Fruit fly (Drosophila melanogaster): Measurements from ENCODE around the gene Arp1.

Gene Arp1

DNA sequence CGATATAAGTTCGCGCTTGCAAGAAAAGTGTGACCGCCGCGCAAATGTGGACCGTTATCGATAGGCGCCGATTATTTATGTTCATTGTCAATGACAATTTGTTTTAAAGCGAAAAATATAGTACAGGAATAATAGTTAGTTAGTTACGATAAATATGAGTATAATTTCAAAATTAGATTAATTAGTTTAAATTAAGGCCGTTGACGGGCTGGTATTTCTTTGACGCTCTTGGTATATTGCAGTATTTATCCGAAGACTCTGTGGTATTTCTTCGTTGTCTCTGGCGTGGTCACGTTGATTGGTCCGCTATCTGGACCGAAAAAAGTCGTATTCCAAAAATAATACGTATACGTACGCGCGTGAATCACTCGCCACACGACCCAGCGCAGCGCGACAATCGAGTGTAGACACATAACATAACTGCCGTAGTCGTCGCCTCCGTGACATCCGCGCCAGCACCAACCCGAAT, 6.1 kb downstream of the Arp1 start:
- TF ChIP-seq CG4496 (GFP tag; IDR thresholded peaks at IDR 0.05) (0 out of 3 replicates have a peak, but pooled peaks have one; percentile 34), fd96Ca (GFP tag; IDR thresholded peaks at IDR 0.05) (no peak)

- TF ChIP-seq CG8301 (tag; optimal IDR thresholded peaks at IDR 0.05) (no peak), EcR (GFP tag; optimal IDR thresholded peaks at IDR 0.05) (no peak), CG13204 (GFP tag; optimal IDR thresholded peaks at IDR 0.05) (no peak), CG15710 (tag; optimal IDR thresholded peaks at IDR 0.05) (no peak), Snoo (tag; optimal IDR thresholded peaks at IDR 0.05) (no peak), CG32121 (GFP tag; IDR thresholded peaks at IDR 0.05) (no peak), CG8159 (tag; optimal IDR thresholded peaks at IDR 0.05) (no peak), CG12605 (GFP tag; IDR thresholded peaks at IDR 0.05) (no peak), CG4496 (GFP tag; IDR thresholded peaks at IDR 0.05) (no peak), CG17806 (tag; optimal IDR thresholded peaks at IDR 0.05) (no peak), D1 (tag; optimal IDR thresholded peaks at IDR 0.05) (no peak), Ets98B (GFP tag; IDR thresholded peaks at IDR 0.05) (no peak), Pif1A (GFP tag; optimal IDR thresholded peaks at IDR 0.05) (no peak), gl (tag; optimal IDR thresholded peaks at IDR 0.05) (no peak), CG14655 (GFP tag; optimal IDR thresholded peaks at IDR 0.05) (no peak), CG9948 (tag; optimal IDR thresholded peaks at IDR 0.05) (no peak), rn (GFP tag; IDR thresholded peaks at IDR 0.05) (no peak), fd96Ca (GFP tag; IDR thresholded peaks at IDR 0.05) (no peak)
These were observed 6.8 kb downstream of the Arp1 start for dm6 chr3R:12698363-12698762.

- TF ChIP-seq CG9948 (tag; optimal IDR thresholded peaks at IDR 0.05), result no peak
- TF ChIP-seq fd96Ca (GFP tag; IDR thresholded peaks at IDR 0.05), result no peak
- no peak for TF ChIP-seq gl (tag; optimal IDR thresholded peaks at IDR 0.05)
- TF ChIP-seq CG8301 (tag; optimal IDR thresholded peaks at IDR 0.05), result no peak
These were observed 8.3 kb downstream of the Arp1 start for dm6 chr3R:12699620-12700378.

DNA sequence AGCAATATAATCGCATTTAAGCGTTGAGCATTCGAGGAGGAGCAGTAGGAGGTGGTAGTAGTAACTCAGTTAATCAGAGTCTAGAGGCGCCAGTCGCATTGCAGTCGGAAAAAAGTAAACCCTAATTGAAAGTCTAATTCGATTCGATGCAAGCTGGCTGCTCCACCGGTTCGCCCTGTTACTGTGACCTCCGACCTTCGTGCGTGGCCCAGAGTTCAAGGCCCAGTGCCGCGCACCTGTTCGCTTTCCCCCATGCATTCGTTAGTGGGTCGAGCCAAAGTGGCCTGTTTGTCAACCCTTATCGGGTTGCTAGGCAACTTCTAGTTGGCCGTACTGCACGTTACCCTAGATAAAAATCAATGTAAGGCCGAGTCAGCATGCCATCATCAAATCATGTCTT, 8.9 kb downstream of the Arp1 start:
- TF ChIP-seq D1 (tag; optimal IDR thresholded peaks at IDR 0.05), result no peak
- no peak for TF ChIP-seq CG8159 (tag; optimal IDR thresholded peaks at IDR 0.05)
- no peak for TF ChIP-seq CG4496 (GFP tag; IDR thresholded peaks at IDR 0.05)
- no peak for TF ChIP-seq CG32121 (GFP tag; IDR thresholded peaks at IDR 0.05)
- no peak for TF ChIP-seq CG8301 (tag; optimal IDR thresholded peaks at IDR 0.05)
- TF ChIP-seq rn (GFP tag; IDR thresholded peaks at IDR 0.05), result no peak
- no peak for TF ChIP-seq CG10348 (GFP tag; IDR thresholded peaks at IDR 0.05)

DNA sequence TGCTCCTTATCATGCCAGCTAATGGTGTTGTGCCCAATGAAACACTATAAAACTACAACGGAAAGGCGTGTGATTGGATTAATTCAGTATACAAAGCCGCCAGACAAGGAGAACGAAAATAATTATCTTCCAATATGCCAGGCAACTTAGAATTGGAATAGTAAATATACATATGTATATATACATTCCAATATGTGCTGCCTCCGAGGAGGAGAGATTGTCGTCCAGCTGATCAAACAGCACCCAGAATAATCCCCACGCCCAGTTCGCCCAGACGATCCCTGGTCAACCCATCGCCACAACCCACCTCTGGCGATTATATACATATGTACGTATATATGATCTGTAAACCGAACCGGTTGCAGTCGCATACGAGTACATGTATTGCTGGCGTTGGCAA, 9.7 kb downstream of the Arp1 start:
- TF ChIP-seq CG34367 (tag; optimal IDR thresholded peaks at IDR 0.05), result no peak
- no peak for TF ChIP-seq CG9948 (tag; optimal IDR thresholded peaks at IDR 0.05)
- TF ChIP-seq Pif1B (GFP tag; optimal IDR thresholded peaks at IDR 0.05), result no peak
- TF ChIP-seq Pif1A (GFP tag; optimal IDR thresholded peaks at IDR 0.05), result no peak
- no peak for TF ChIP-seq gl (tag; optimal IDR thresholded peaks at IDR 0.05)
- TF ChIP-seq CG15710 (tag; optimal IDR thresholded peaks at IDR 0.05), result no peak
- TF ChIP-seq CG32121 (GFP tag; IDR thresholded peaks at IDR 0.05), result no peak
- TF ChIP-seq CG8159 (tag; optimal IDR thresholded peaks at IDR 0.05), result no peak

dm6 chr3R:12701994-12702494, 10.5 kb downstream of the Arp1 start:
- TF ChIP-seq CG8159 (tag; optimal IDR thresholded peaks at IDR 0.05) (no peak), CG15710 (tag; optimal IDR thresholded peaks at IDR 0.05) (no peak), CG9948 (tag; optimal IDR thresholded peaks at IDR 0.05) (no peak), rn (GFP tag; IDR thresholded peaks at IDR 0.05) (no peak), Pif1A (GFP tag; optimal IDR thresholded peaks at IDR 0.05) (no peak), Ets98B (GFP tag; IDR thresholded peaks at IDR 0.05) (no peak), CG32121 (GFP tag; IDR thresholded peaks at IDR 0.05) (no peak), CG10348 (GFP tag; IDR thresholded peaks at IDR 0.05) (no peak), CG14655 (GFP tag; optimal IDR thresholded peaks at IDR 0.05) (no peak), Pif1B (GFP tag; optimal IDR thresholded peaks at IDR 0.05) (no peak), CG13204 (GFP tag; optimal IDR thresholded peaks at IDR 0.05) (no peak), CG8301 (tag; optimal IDR thresholded peaks at IDR 0.05) (no peak), D1 (tag; optimal IDR thresholded peaks at IDR 0.05) (no peak), EcR (GFP tag; optimal IDR thresholded peaks at IDR 0.05) (no peak), CG17806 (tag; optimal IDR thresholded peaks at IDR 0.05) (no peak), gl (tag; optimal IDR thresholded peaks at IDR 0.05) (no peak), fd96Ca (GFP tag; IDR thresholded peaks at IDR 0.05) (no peak), CG4496 (GFP tag; IDR thresholded peaks at IDR 0.05) (no peak), CG34367 (tag; optimal IDR thresholded peaks at IDR 0.05) (no peak)

- TF ChIP-seq CG32121 (GFP tag; IDR thresholded peaks at IDR 0.05) (no peak), CG34367 (tag; optimal IDR thresholded peaks at IDR 0.05) (no peak), Snoo (tag; optimal IDR thresholded peaks at IDR 0.05) (no peak), Pif1A (GFP tag; optimal IDR thresholded peaks at IDR 0.05) (no peak), CG13204 (GFP tag; optimal IDR thresholded peaks at IDR 0.05) (no peak), CG10348 (GFP tag; IDR thresholded peaks at IDR 0.05) (no peak), CG8301 (tag; optimal IDR thresholded peaks at IDR 0.05) (no peak), fd96Ca (GFP tag; IDR thresholded peaks at IDR 0.05) (no peak), CG14655 (GFP tag; optimal IDR thresholded peaks at IDR 0.05) (no peak), CG8159 (tag; optimal IDR thresholded peaks at IDR 0.05) (no peak), rn (GFP tag; IDR thresholded peaks at IDR 0.05) (no peak), CG17806 (tag; optimal IDR thresholded peaks at IDR 0.05) (no peak), CG15710 (tag; optimal IDR thresholded peaks at IDR 0.05) (no peak), Pif1B (GFP tag; optimal IDR thresholded peaks at IDR 0.05) (no peak), CG9948 (tag; optimal IDR thresholded peaks at IDR 0.05) (no peak), EcR (GFP tag; optimal IDR thresholded peaks at IDR 0.05) (no peak), Ets98B (GFP tag; IDR thresholded peaks at IDR 0.05) (no peak), gl (tag; optimal IDR thresholded peaks at IDR 0.05) (no peak)
These were observed 13.3 kb downstream of the Arp1 start, which contains the start of gene CG12279 for dm6 chr3R:12704861-12705260. CG12279 (plus strand) TSS chr3R:12705094.

Data from whole organism, pupa.